Worm (Caenorhabditis elegans) whole organism, L4 larva: ENCODE measurements around the gene Y54G2A.13.
A peak's percentile ranks its signal among the peaks of the same experiment; 100 is the strongest.

ENCODE experiments used
- F26F4.8 ChIP-seq: fragments of 200-800 bp; sonication (Bioruptor generic); conservative IDR thresholded peaks from 2 replicates; pipeline ENCODE4 v1.3.6; 2022; ENCODE audit warnings: missing genetic modification characterization, missing compliant biosample characterization
- F49E8.2 ChIP-seq: sonication (generic microtip); optimal IDR thresholded peaks from 2 replicates; lab custom pipeline; 2016; ENCODE audit warnings: missing compliant biosample characterization, mild to moderate bottlenecking, missing genetic modification characterization, borderline replicate concordance
- R02D3.7 ChIP-seq: fragments of 150-350 bp; sonication (generic microtip); optimal IDR thresholded peaks from 3 replicates; lab custom pipeline; 2014; ENCODE audit warnings: missing biosample characterization, missing genetic modification characterization
- Y105C5A.15 ChIP-seq: fragments of 200-800 bp; sonication (Bioruptor generic); IDR thresholded peaks from 2 replicates; pipeline ENCODE4 v1.3.6; 2022; ENCODE audit warnings: missing genetic modification characterization, missing compliant biosample characterization
- Y75B8A.6 ChIP-seq: fragments of 200-800 bp; sonication (Bioruptor generic); IDR thresholded peaks from 2 replicates; pipeline ENCODE4 v1.3.6; 2022; ENCODE audit warnings: missing genetic modification reagents, missing genetic modification characterization, missing compliant biosample characterization
- ZK337.2 ChIP-seq: fragments of 200-800 bp; sonication (Bioruptor generic); IDR thresholded peaks from 2 replicates; pipeline ENCODE4 v1.3.6; 2022; ENCODE audit warnings: missing genetic modification reagents, missing genetic modification characterization, missing compliant biosample characterization
- aha-1 ChIP-seq: fragments of 150-350 bp; peaks from one replicate; lab custom pipeline; 2014; ENCODE audit warnings: missing biosample characterization, missing genetic modification characterization
- aly-2 ChIP-seq: sonication (generic microtip); optimal IDR thresholded peaks from 2 replicates; lab custom pipeline; 2018; ENCODE audit warnings: missing biosample characterization, missing genetic modification characterization
- ama-1 ChIP-seq: fragments of 150-350 bp; optimal IDR thresholded peaks from 2 replicates; lab custom pipeline; 2014; ENCODE audit warnings: inconsistent platforms, mixed read lengths
- arid-1 ChIP-seq: fragments of 200-800 bp; sonication (Bioruptor generic); conservative IDR thresholded peaks from 2 replicates; pipeline ENCODE4 v1.3.6; 2022; ENCODE audit warnings: missing genetic modification reagents, missing genetic modification characterization, missing compliant biosample characterization
- ceh-28 ChIP-seq: fragments of 150-350 bp; optimal IDR thresholded peaks from 2 replicates; lab custom pipeline; 2014; ENCODE audit warnings: missing biosample characterization, missing genetic modification reagents, missing genetic modification characterization
- ceh-62 ChIP-seq: sonication (generic microtip); optimal IDR thresholded peaks from 2 replicates; lab custom pipeline; 2017; ENCODE audit warnings: missing biosample characterization, missing genetic modification characterization
- ceh-82 ChIP-seq: sonication (generic microtip); optimal IDR thresholded peaks from 2 replicates; lab custom pipeline; 2017; ENCODE audit warnings: missing biosample characterization, missing genetic modification characterization
- daf-12 ChIP-seq: fragments of 150-350 bp; optimal IDR thresholded peaks from 2 replicates; lab custom pipeline; 2014; ENCODE audit warnings: missing biosample characterization, missing genetic modification reagents, missing genetic modification characterization
- daf-16 ChIP-seq, 3 experiments: sonication (generic microtip); optimal IDR thresholded peaks; 2 replicates each; lab custom pipeline; 2016 to 2017; ENCODE audit warnings: missing genetic modification characterization in 3 of 3, missing genetic modification reagents in 3 of 3, mild to moderate bottlenecking in 2 of 3, missing compliant biosample characterization in 2 of 3, missing biosample characterization in 1 of 3, moderate library complexity in 1 of 3
- daf-8 ChIP-seq: fragments of 200-800 bp; sonication (Bioruptor generic); IDR thresholded peaks from 2 replicates; pipeline ENCODE4 v1.3.6; 2022; ENCODE audit warnings: missing genetic modification characterization, missing compliant biosample characterization
- dpl-1 ChIP-seq: fragments of 150-350 bp; optimal IDR thresholded peaks from 2 replicates; lab custom pipeline; 2014; ENCODE audit warnings: missing biosample characterization, missing genetic modification reagents, missing genetic modification characterization
- duxl-1 ChIP-seq: sonication (generic microtip); optimal IDR thresholded peaks from 2 replicates; lab custom pipeline; 2016; ENCODE audit warnings: mild to moderate bottlenecking, missing genetic modification characterization, moderate library complexity, missing compliant biosample characterization; ENCODE audit not compliant: poor library complexity
- fkh-10 ChIP-seq: fragments of 150-350 bp; optimal IDR thresholded peaks from 2 replicates; lab custom pipeline; 2014; ENCODE audit warnings: missing biosample characterization, missing genetic modification reagents, missing genetic modification characterization
- hlh-11 ChIP-seq: fragments of 200-800 bp; sonication (Bioruptor generic); optimal IDR thresholded peaks from 2 replicates; lab custom pipeline; 2018; ENCODE audit warnings: mild to moderate bottlenecking, missing genetic modification characterization, missing compliant biosample characterization
- hlh-30 ChIP-seq: sonication (generic microtip); optimal IDR thresholded peaks from 2 replicates; lab custom pipeline; 2017; ENCODE audit warnings: antibody characterized with exemption, mild to moderate bottlenecking, missing genetic modification characterization, missing compliant biosample characterization; ENCODE audit not compliant: insufficient read depth
- lin-1 ChIP-seq: fragments of 200-800 bp; sonication (Bioruptor generic); IDR thresholded peaks from 2 replicates; pipeline ENCODE4 v1.3.6; 2022; ENCODE audit warnings: missing genetic modification reagents, missing genetic modification characterization, missing compliant biosample characterization
- lin-38 ChIP-seq: fragments of 200-800 bp; sonication (Bioruptor generic); IDR thresholded peaks from 2 replicates; pipeline ENCODE4 v1.3.6; 2022; ENCODE audit warnings: missing genetic modification reagents, missing genetic modification characterization, missing compliant biosample characterization
- madf-5 ChIP-seq, 2 experiments: fragments of 200-800 bp; sonication (Bioruptor generic); IDR thresholded peaks; 2 replicates each; pipeline ENCODE4 v1.3.6; 2022; ENCODE audit warnings: missing compliant biosample characterization in 2 of 2, missing genetic modification characterization in 2 of 2
- mdl-1 ChIP-seq, 2 experiments: fragments of 150-350 bp in 1 of 2; sonication (generic microtip) in 1 of 2; optimal IDR thresholded peaks; 2 replicates each; lab custom pipeline; 2014 to 2017; ENCODE audit warnings: missing biosample characterization in 2 of 2, missing genetic modification characterization in 2 of 2
- mep-1 ChIP-seq: fragments of 150-350 bp; sonication (generic microtip); optimal IDR thresholded peaks from 3 replicates; lab custom pipeline; 2014; ENCODE audit warnings: missing biosample characterization, missing genetic modification characterization
- mes-2 ChIP-seq: sonication (generic microtip); optimal IDR thresholded peaks from 2 replicates; lab custom pipeline; 2016; ENCODE audit warnings: missing genotype, mild to moderate bottlenecking, missing genetic modification characterization, missing compliant biosample characterization; ENCODE audit not compliant: poor library complexity, severe bottlenecking
- mxl-2 ChIP-seq: fragments of 200-800 bp; sonication (Bioruptor generic); conservative IDR thresholded peaks from 2 replicates; pipeline ENCODE4 v1.3.6; 2022; ENCODE audit warnings: missing genetic modification reagents, missing genetic modification characterization, missing compliant biosample characterization
- mxl-3 ChIP-seq: fragments of 200-800 bp; sonication (Bioruptor generic); optimal IDR thresholded peaks from 2 replicates; lab custom pipeline; 2018; ENCODE audit warnings: mild to moderate bottlenecking, missing genetic modification characterization, missing compliant biosample characterization
- nhr-111 ChIP-seq: fragments of 200-800 bp; sonication (Bioruptor generic); optimal IDR thresholded peaks from 2 replicates; lab custom pipeline; 2018; ENCODE audit warnings: mild to moderate bottlenecking, missing genetic modification characterization, missing compliant biosample characterization
- nhr-25 ChIP-seq: sonication (generic microtip); optimal IDR thresholded peaks from 2 replicates; lab custom pipeline; 2017; ENCODE audit warnings: missing genetic modification characterization, mild to moderate bottlenecking, missing compliant biosample characterization, antibody characterized with exemption, moderate library complexity, borderline replicate concordance; ENCODE audit not compliant: insufficient read depth
- nhr-28 ChIP-seq: fragments of 150-350 bp; optimal IDR thresholded peaks from 2 replicates; lab custom pipeline; 2014; ENCODE audit warnings: missing biosample characterization, missing genetic modification characterization
- nhr-6 ChIP-seq: fragments of 150-350 bp; optimal IDR thresholded peaks from 2 replicates; lab custom pipeline; 2014; ENCODE audit warnings: missing biosample characterization, missing genetic modification characterization
- pha-4 ChIP-seq, 2 experiments: fragments of 150-350 bp in 1 of 2; fragments of 200-800 bp in 1 of 2; sonication (Bioruptor generic) in 1 of 2; IDR thresholded peaks in 1 of 2; optimal IDR thresholded peaks in 1 of 2; 2 replicates each; pipeline versions ENCODE4 v1.3.6 to Lab custom; 2014 to 2022; ENCODE audit warnings: missing genetic modification characterization in 2 of 2, missing genetic modification reagents in 2 of 2, missing biosample characterization in 1 of 2, missing compliant biosample characterization in 1 of 2
- pqm-1 ChIP-seq: sonication (generic microtip); optimal IDR thresholded peaks from 2 replicates; lab custom pipeline; 2017; ENCODE audit warnings: missing biosample characterization, missing genetic modification characterization
- rbr-2 ChIP-seq: sonication (generic microtip); optimal IDR thresholded peaks from 2 replicates; lab custom pipeline; 2016; ENCODE audit warnings: missing genotype, missing genetic modification characterization, missing compliant biosample characterization
- sdz-12 ChIP-seq: fragments of 200-800 bp; sonication (Bioruptor generic); optimal IDR thresholded peaks from 2 replicates; lab custom pipeline; 2018; ENCODE audit warnings: mild to moderate bottlenecking, missing genetic modification characterization, missing compliant biosample characterization
- set-16 ChIP-seq: fragments of 200-800 bp; sonication (Bioruptor generic); IDR thresholded peaks from 2 replicates; pipeline ENCODE4 v1.3.6; 2022; ENCODE audit warnings: missing genetic modification reagents, missing genetic modification characterization, missing compliant biosample characterization
- skn-1 ChIP-seq: fragments of 150-350 bp; optimal IDR thresholded peaks from 2 replicates; lab custom pipeline; 2014; ENCODE audit warnings: missing biosample characterization, missing genetic modification characterization
- snpc-1.2 ChIP-seq: fragments of 200-800 bp; sonication (Bioruptor generic); IDR thresholded peaks from 2 replicates; pipeline ENCODE4 v1.3.6; 2022; ENCODE audit warnings: missing genetic modification reagents, missing genetic modification characterization, missing compliant biosample characterization
- snpc-4 ChIP-seq: fragments of 150-350 bp; optimal IDR thresholded peaks from 2 replicates; lab custom pipeline; 2014; ENCODE audit warnings: missing biosample characterization, missing genetic modification characterization
- tra-1 ChIP-seq: fragments of 200-800 bp; sonication (Bioruptor generic); IDR thresholded peaks from 2 replicates; pipeline ENCODE4 v1.3.6; 2022; ENCODE audit warnings: missing genetic modification reagents, missing genetic modification characterization, missing compliant biosample characterization
- unc-62 ChIP-seq, 3 experiments: fragments of 150-350 bp in 1 of 3; sonication (generic microtip); optimal IDR thresholded peaks in 2 of 3; peaks in 1 of 3; 1 replicate in 1 of 3; 2 replicates in 2 of 3; lab custom pipeline; 2014 to 2017; ENCODE audit warnings: missing biosample characterization in 3 of 3, missing genetic modification characterization in 3 of 3, missing genetic modification reagents in 3 of 3, missing genotype in 1 of 3
- zfp-3 ChIP-seq: fragments of 200-800 bp; sonication (Bioruptor generic); conservative IDR thresholded peaks from 2 replicates; pipeline ENCODE4 v1.3.6; 2022; ENCODE audit warnings: missing genetic modification reagents, missing genetic modification characterization, missing compliant biosample characterization
- zip-2 ChIP-seq: fragments of 150-350 bp; optimal IDR thresholded peaks from 2 replicates; lab custom pipeline; 2014; ENCODE audit warnings: missing biosample characterization, missing genetic modification characterization
- ztf-7 ChIP-seq: fragments of 150-350 bp; optimal IDR thresholded peaks from 2 replicates; lab custom pipeline; 2014; ENCODE audit warnings: missing biosample characterization, missing genetic modification characterization

The Y54G2A.13 gene

ce11 chrIV:2773382-2773979 is 46.1 kb downstream of the Y54G2A.13 start (continued):
- TF ChIP-seq mxl-2 (no peak), zfp-3 (GFP tag; lab: Robert Waterston, UW) (no peak), ZK337.2 (GFP tag; lab: Robert Waterston, UW) (no peak), fkh-10 (no peak), Y105C5A.15 (GFP tag; lab: Robert Waterston, UW) (no peak), mep-1 (tag; lab: Kevin White, UChicago) (peak; percentile 29), pha-4 (GFP tag; IDR thresholded peaks at IDR 0.05; lab: Robert Waterston, UW) (no peak), pha-4 (tag; optimal IDR thresholded peaks at IDR 0.05; lab: Kevin White, UChicago) (peak; percentile 28)
- TF ChIP-seq, all 104 proteins: peak for 8

DNA sequence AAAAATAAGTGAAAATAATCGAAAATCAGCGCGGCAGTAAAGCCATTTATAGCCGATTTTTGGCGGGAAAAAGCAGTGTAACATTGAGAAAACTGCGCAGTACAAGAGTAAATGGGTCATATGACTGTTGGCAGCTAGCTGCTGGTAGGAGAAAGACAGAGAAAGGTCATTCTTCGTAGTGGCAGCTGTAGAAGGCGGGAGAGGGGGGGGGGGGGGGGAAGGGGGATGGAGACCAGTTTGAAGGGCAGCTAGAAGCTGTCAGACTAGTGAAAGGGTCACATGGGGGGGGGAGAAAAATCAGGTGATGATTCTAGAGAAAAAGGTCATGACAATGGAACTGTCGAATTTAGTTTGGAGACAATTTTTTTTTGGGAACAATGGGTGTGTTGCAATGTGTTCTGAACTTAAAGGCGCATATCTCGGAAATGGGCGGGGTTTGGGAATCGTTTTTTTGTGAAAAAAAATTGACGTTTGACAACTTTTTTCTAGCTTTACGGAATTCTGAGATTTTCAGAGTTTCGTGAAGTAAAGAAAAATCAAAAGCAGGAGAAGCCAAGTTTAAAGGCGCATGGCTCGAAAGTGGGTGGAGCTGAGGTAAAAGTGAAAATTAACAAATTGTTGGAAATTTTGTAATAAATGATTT is 47.2 kb downstream of the Y54G2A.13 start:
- TF ChIP-seq mes-2 (tag; lab: Kevin White, UChicago) (no peak), mdl-1 (tag; optimal IDR thresholded peaks at IDR 0.05; lab: Kevin White, UChicago) (no peak), Y75B8A.6 (no peak), unc-62 (GFP tag; optimal IDR thresholded peaks at IDR 0.05 in 1 of 2; lab: Kevin White, UChicago) (peak in 1 of 2 experiments; percentile 58), unc-62 (tag; optimal IDR thresholded peaks at IDR 0.05; lab: Kevin White, UChicago) (no peak), zip-2 (tag; lab: Kevin White, UChicago) (no peak), dpl-1 (GFP tag; lab: Kevin White, UChicago) (peak; percentile 21), sdz-12 (GFP tag; lab: Kevin White, UChicago) (no peak), nhr-6 (tag; lab: Kevin White, UChicago) (no peak), nhr-25 (no peak), ceh-82 (tag; lab: Kevin White, UChicago) (no peak), mxl-3 (peak; percentile 1), skn-1 (tag; lab: Kevin White, UChicago) (no peak), aha-1 (tag; lab: Kevin White, UChicago) (no peak), tra-1 (GFP tag; lab: Robert Waterston, UW) (no peak), ceh-28 (tag; lab: Kevin White, UChicago) (no peak), ama-1 (lab: Kevin White, UChicago) (peak; percentile 50), daf-12 (tag; lab: Kevin White, UChicago) (no peak), nhr-28 (no peak), nhr-111 (GFP tag; lab: Kevin White, UChicago) (peak; percentile 44), ceh-62 (no peak), hlh-30 (tag; lab: Kevin White, UChicago) (peak; percentile 74), mxl-2 (no peak), daf-8 (GFP tag; lab: Robert Waterston, UW) (no peak), ztf-7 (tag; lab: Kevin White, UChicago) (no peak), madf-5 (GFP tag; IDR thresholded peaks at IDR 0.05; lab: Robert Waterston, UW) (no peak), rbr-2 (tag; lab: Kevin White, UChicago) (no peak), arid-1 (GFP tag; lab: Robert Waterston, UW) (no peak), ZK337.2 (GFP tag; lab: Robert Waterston, UW) (no peak), snpc-4 (tag; lab: Kevin White, UChicago) (no peak), daf-16 (GFP tag; optimal IDR thresholded peaks at IDR 0.05; lab: Kevin White, UChicago) (no peak), daf-16 (tag; optimal IDR thresholded peaks at IDR 0.05; lab: Kevin White, UChicago) (no peak), aly-2 (tag; lab: Kevin White, UChicago) (no peak), pqm-1 (no peak), duxl-1 (tag; lab: Kevin White, UChicago) (no peak), lin-38 (peak; percentile 33; the same call in 1 of the 2 replicates), F49E8.2 (tag; lab: Kevin White, UChicago) (no peak), R02D3.7 (tag; lab: Kevin White, UChicago) (no peak), set-16 (GFP tag; lab: Robert Waterston, UW) (peak; percentile 85), snpc-1.2 (GFP tag; lab: Robert Waterston, UW) (no peak), hlh-11 (tag; lab: Kevin White, UChicago) (peak; percentile 70), zfp-3 (GFP tag; lab: Robert Waterston, UW) (no peak), F26F4.8 (GFP tag; lab: Robert Waterston, UW) (no peak), lin-1 (GFP tag; lab: Robert Waterston, UW) (no peak)
